Fruit fly (Drosophila melanogaster): ENCODE results near the gene crn.

Gene crn

DNA sequence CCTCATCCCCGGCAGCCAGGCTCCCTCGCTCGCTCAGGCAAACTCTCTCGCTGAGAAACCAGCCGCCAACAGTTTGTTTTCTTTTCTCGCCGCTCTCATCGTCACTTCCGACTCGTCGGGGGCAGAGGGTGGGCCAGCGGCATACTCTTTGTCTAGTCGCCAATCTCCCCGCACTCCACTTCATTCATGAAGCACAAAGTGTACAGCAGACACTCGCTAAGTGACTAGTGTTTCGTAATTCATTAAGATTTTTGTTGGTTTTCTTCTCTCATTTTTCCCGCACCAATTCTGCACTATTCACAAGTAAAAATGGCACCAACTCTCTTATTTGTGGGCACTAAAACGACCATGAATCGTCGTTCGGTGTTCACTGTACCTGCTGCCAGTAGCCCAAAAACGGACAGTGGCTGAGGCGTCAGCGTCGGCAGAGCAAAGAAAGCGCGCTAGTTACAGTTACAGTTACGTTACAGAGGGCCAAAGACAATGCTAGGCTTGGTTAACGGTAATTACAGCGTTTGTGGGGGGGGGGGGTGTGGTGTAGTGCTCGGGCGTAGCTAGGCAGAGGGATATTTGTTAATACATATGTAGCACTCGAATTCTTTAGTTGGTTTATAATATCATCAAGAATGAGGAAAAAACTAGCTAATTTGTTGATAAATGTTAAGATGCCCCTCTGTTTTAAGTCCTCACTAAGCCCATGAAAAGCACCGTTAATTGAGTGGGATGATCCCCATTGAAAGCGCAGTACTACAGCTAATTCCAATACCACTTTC, 47.8 kb upstream of the crn start (continued):
- TF ChIP-seq Abd-B (GFP tag; optimal IDR thresholded peaks at IDR 0.05) (peak; percentile 98), CG7556 (GFP tag; optimal IDR thresholded peaks at IDR 0.05) (peak; percentile 99), run (tag; optimal IDR thresholded peaks at IDR 0.05) (peak; percentile 96), CG10462 (GFP tag; optimal IDR thresholded peaks at IDR 0.05) (peak; percentile 97), nau (GFP tag; optimal IDR thresholded peaks at IDR 0.05) (peak; percentile 98), fu2 (GFP tag; optimal IDR thresholded peaks at IDR 0.05) (peak; percentile 98), CG13424 (tag; optimal IDR thresholded peaks at IDR 0.05) (peak; percentile 98), org-1 (GFP tag; optimal IDR thresholded peaks at IDR 0.05) (peak; percentile 99), twi (tag; optimal IDR thresholded peaks at IDR 0.05) (peak; percentile 94), CG12071 (GFP tag; optimal IDR thresholded peaks at IDR 0.05) (peak; percentile 99), repo (GFP tag; optimal IDR thresholded peaks at IDR 0.05) (peak; percentile 99), CG16863 (GFP tag; optimal IDR thresholded peaks at IDR 0.05) (peak; percentile 99), Bteb2 (GFP tag; optimal IDR thresholded peaks at IDR 0.05) (peak; percentile 98), ap (GFP tag; IDR thresholded peaks at IDR 0.05) (peak; percentile 98), ase (GFP tag; IDR thresholded peaks at IDR 0.05) (peak; percentile 98), slbo (GFP tag; IDR thresholded peaks at IDR 0.05) (peak; percentile 99), CG16779 (GFP tag; IDR thresholded peaks at IDR 0.05) (peak; percentile 95), CG13287 (GFP tag; IDR thresholded peaks at IDR 0.05; ENCODE audit: partially characterized antibody) (peak; percentile 13; the same call in 1 of the 2 replicates), CG4730 (GFP tag; IDR thresholded peaks at IDR 0.05) (peak; percentile 98), Jarid2 (GFP tag; optimal IDR thresholded peaks at IDR 0.05) (peak; percentile 88), CG6791 (GFP tag; IDR thresholded peaks at IDR 0.05; ENCODE audit: partially characterized antibody) (no peak), CG14860 (GFP tag; IDR thresholded peaks at IDR 0.05; ENCODE audit: partially characterized antibody) (no peak), pfk (GFP tag; optimal IDR thresholded peaks at IDR 0.05) (peak; percentile 21), gem (tag; optimal IDR thresholded peaks at IDR 0.05) (peak; percentile 99), CG10979 (tag; optimal IDR thresholded peaks at IDR 0.05) (peak; percentile 97), crp (GFP tag; optimal IDR thresholded peaks at IDR 0.05) (peak in 1 of 2 experiments; percentile 72), CG3163 (GFP tag; optimal IDR thresholded peaks at IDR 0.05) (peak; percentile 95), Aef1 (GFP tag; IDR thresholded peaks at IDR 0.05) (peak; percentile 99), CG4360 (GFP tag; IDR thresholded peaks at IDR 0.05) (peak; percentile 79), Hand (GFP tag; optimal IDR thresholded peaks at IDR 0.05) (peak; percentile 97), CG12744 (GFP tag; optimal IDR thresholded peaks at IDR 0.05) (peak; percentile 97), CG4424 (GFP tag; optimal IDR thresholded peaks at IDR 0.05) (peak; percentile 99), pum (GFP tag; optimal IDR thresholded peaks at IDR 0.05) (peak; percentile 99), en (GFP tag; optimal IDR thresholded peaks at IDR 0.05) (peak; percentile 98), bowl (GFP tag; IDR thresholded peaks at IDR 0.05) (peak; percentile 96), peb (GFP tag; IDR thresholded peaks at IDR 0.05) (peak; percentile 97), CG11085 (GFP tag; IDR thresholded peaks at IDR 0.05) (peak; percentile 94), CrebB (tag; optimal IDR thresholded peaks at IDR 0.05) (peak; percentile 98), fd64A (GFP tag; optimal IDR thresholded peaks at IDR 0.05) (peak; percentile 99), PHDP (tag; optimal IDR thresholded peaks at IDR 0.05) (peak; percentile 98), sd (tag; optimal IDR thresholded peaks at IDR 0.05) (peak; percentile 94), da (GFP tag; optimal IDR thresholded peaks at IDR 0.05) (peak; percentile 98), CG3065 (GFP tag; optimal IDR thresholded peaks at IDR 0.05) (peak; percentile 97), Hmr (GFP tag; optimal IDR thresholded peaks at IDR 0.05) (peak; percentile 98), dimm (GFP tag; IDR thresholded peaks at IDR 0.05) (peak; percentile 98), lov (optimal IDR thresholded peaks at IDR 0.05) (no peak), lov (GFP tag; IDR thresholded peaks at IDR 0.05) (peak; percentile 98), Dek (tag; optimal IDR thresholded peaks at IDR 0.05) (peak; percentile 99), CG10321 (GFP tag; IDR thresholded peaks at IDR 0.05) (peak; percentile 81)
